Fruit fly (Drosophila melanogaster) whole organism: ENCODE results near the gene CG4496.

ENCODE experiments used
- CG8478 ChIP-seq: fragments of >200 bp; optimal IDR thresholded peaks from 2 replicates; lab custom pipeline; 2018; ENCODE audit warnings: inconsistent platforms
- Dll ChIP-seq: fragments of >200 bp; optimal IDR thresholded peaks from 2 replicates; lab custom pipeline; 2017
- EcR ChIP-seq, 2 experiments: fragments of >200 bp; optimal IDR thresholded peaks; 2 replicates each; lab custom pipeline; 2017; ENCODE audit warnings: missing biosample characterization in 2 of 2, missing genetic modification characterization in 2 of 2, missing genetic modification reagents in 2 of 2
- psq ChIP-seq: fragments of >200 bp; optimal IDR thresholded peaks from 2 replicates; lab custom pipeline; 2017
- usp ChIP-seq: fragments of >200 bp; optimal IDR thresholded peaks from 2 replicates; lab custom pipeline; 2017; ENCODE audit warnings: missing biosample characterization, missing genetic modification characterization, mixed read lengths

dm6 chr2L:7227434-7227833 is 37.6 kb upstream of the CG4496 start, which contains the start of gene CG43799:
- TF ChIP-seq usp (no peak), CG8478 (lab: Kevin White, UChicago) (no peak), Dll (lab: Kevin White, UChicago) (no peak), EcR (GFP tag; optimal IDR thresholded peaks at IDR 0.05; lab: Kevin White, UChicago) (no peak), psq (lab: Kevin White, UChicago) (no peak)
